Worm (Caenorhabditis elegans) whole organism, early embryonic: Measurements from ENCODE around the gene Y73C8C.8.
"Not testable (repeated sequence)": the region's sequence is repeated elsewhere in the genome, so short reads cannot be mapped to it uniquely, and the experiment has no call there.

Source experiments
- B0310.2 ChIP-seq: sonication (generic microtip); optimal IDR thresholded peaks from 2 replicates; lab custom pipeline; 2016; ENCODE audit warnings: mild to moderate bottlenecking, missing genetic modification characterization, missing compliant biosample characterization
- F13C5.2 ChIP-seq: sonication (generic microtip); optimal IDR thresholded peaks from 2 replicates; lab custom pipeline; 2017; ENCODE audit warnings: mild to moderate bottlenecking, missing genetic modification characterization, inconsistent platforms, missing compliant biosample characterization
- aly-1 ChIP-seq: sonication (generic microtip); optimal IDR thresholded peaks from 2 replicates; lab custom pipeline; 2016; ENCODE audit warnings: missing genetic modification characterization, missing compliant biosample characterization
- ama-1 ChIP-seq: fragments of 150-350 bp; optimal IDR thresholded peaks from 2 replicates; lab custom pipeline; 2014
- ceh-13 ChIP-seq: fragments of 200-800 bp; sonication (Bioruptor generic); optimal IDR thresholded peaks from 2 replicates; lab custom pipeline; 2018; ENCODE audit warnings: mild to moderate bottlenecking, missing genetic modification characterization, missing compliant biosample characterization
- ceh-36 ChIP-seq: sonication (generic microtip); optimal IDR thresholded peaks from 2 replicates; lab custom pipeline; 2016; ENCODE audit warnings: missing genetic modification characterization, inconsistent platforms, missing compliant biosample characterization
- ets-7 ChIP-seq: sonication (generic microtip); optimal IDR thresholded peaks from 2 replicates; lab custom pipeline; 2016; ENCODE audit warnings: missing genotype, missing genetic modification characterization, missing compliant biosample characterization
- flt-1 ChIP-seq: fragments of 200-800 bp; sonication (Bioruptor generic); IDR thresholded peaks from 2 replicates; pipeline ENCODE4 v1.3.6; 2022; ENCODE audit warnings: missing genetic modification characterization, missing compliant biosample characterization
- hmbx-1 ChIP-seq: sonication (generic microtip); optimal IDR thresholded peaks from 2 replicates; lab custom pipeline; 2016; ENCODE audit warnings: mild to moderate bottlenecking, missing genetic modification characterization, missing compliant biosample characterization
- hmg-4 ChIP-seq: fragments of 200-800 bp; sonication (Bioruptor generic); optimal IDR thresholded peaks from 2 replicates; lab custom pipeline; 2018; ENCODE audit warnings: mild to moderate bottlenecking, missing genetic modification characterization, missing compliant biosample characterization
- hnd-1 ChIP-seq: sonication (generic microtip); optimal IDR thresholded peaks from 2 replicates; lab custom pipeline; 2016; ENCODE audit warnings: missing genetic modification characterization, missing compliant biosample characterization
- pes-1 ChIP-seq: fragments of 200-800 bp; sonication (Bioruptor generic); IDR thresholded peaks from 2 replicates; pipeline ENCODE4 v1.3.6; 2022; ENCODE audit warnings: missing genetic modification reagents, missing genetic modification characterization, missing compliant biosample characterization
- scrt-1 ChIP-seq: fragments of 200-800 bp; sonication (Bioruptor generic); IDR thresholded peaks from 2 replicates; pipeline ENCODE4 v1.3.6; 2022; ENCODE audit warnings: missing genetic modification characterization, missing compliant biosample characterization
- sea-1 ChIP-seq: fragments of 200-800 bp; sonication (Bioruptor generic); conservative IDR thresholded peaks from 2 replicates; pipeline ENCODE4 v1.3.6; 2022; ENCODE audit warnings: missing genetic modification characterization, missing compliant biosample characterization
- tbx-11 ChIP-seq: fragments of 200-800 bp; sonication (Bioruptor generic); IDR thresholded peaks from 2 replicates; pipeline ENCODE4 v1.3.6; 2022; ENCODE audit warnings: missing genetic modification characterization, missing compliant biosample characterization
- tbx-37 ChIP-seq: fragments of 200-800 bp; sonication (Bioruptor generic); conservative IDR thresholded peaks from 2 replicates; pipeline ENCODE4 v1.3.6; 2022; ENCODE audit warnings: missing genetic modification reagents, missing genetic modification characterization, missing compliant biosample characterization
- tra-4 ChIP-seq: sonication (generic microtip); optimal IDR thresholded peaks from 2 replicates; lab custom pipeline; 2017; ENCODE audit warnings: missing genetic modification characterization, missing compliant biosample characterization

The Y73C8C.8 gene

ce11 chrV:3118167-3118566, 4.5 kb upstream of the Y73C8C.8 start, which contains the start of gene clec-210:
Gene clec-210 (plus strand): TSS chrV:3118377.
- no peak for TF ChIP-seq ets-7 (tag; lab: Kevin White, UChicago)
- no peak for TF ChIP-seq pes-1 (GFP tag; lab: Robert Waterston, UW)
- TF ChIP-seq hmg-4 = no peak
- no peak for TF ChIP-seq ama-1 (lab: Kevin White, UChicago)
- TF ChIP-seq tra-4 = no peak

ce11 chrV:3114973-3115372, 1.3 kb upstream of the Y73C8C.8 start, which contains the start of gene Y73C8C.3:
Gene Y73C8C.3 (plus strand): TSS chrV:3115273.
- TF ChIP-seq ceh-13 = no peak
- TF ChIP-seq tra-4 = no peak
- TF ChIP-seq hnd-1 = no peak
- no peak for TF ChIP-seq scrt-1
- no peak for TF ChIP-seq ceh-36 (tag; lab: Kevin White, UChicago)
- no peak for TF ChIP-seq ama-1 (lab: Kevin White, UChicago)
- no peak for TF ChIP-seq sea-1 (GFP tag; lab: Robert Waterston, UW)
- TF ChIP-seq hmbx-1 = no peak
- no peak for TF ChIP-seq ets-7 (tag; lab: Kevin White, UChicago)
- no peak for TF ChIP-seq F13C5.2 (tag; lab: Kevin White, UChicago)
- TF ChIP-seq tbx-11 (GFP tag; lab: Robert Waterston, UW) = no peak

- TF ChIP-seq tra-4 (no peak), tbx-37 (GFP tag; lab: Robert Waterston, UW) (no peak), tbx-11 (GFP tag; lab: Robert Waterston, UW) (no peak), F13C5.2 (tag; lab: Kevin White, UChicago) (no peak), flt-1 (no peak), sea-1 (GFP tag; lab: Robert Waterston, UW) (no peak), pes-1 (GFP tag; lab: Robert Waterston, UW) (no peak), B0310.2 (tag; lab: Kevin White, UChicago) (no peak), hmg-4 (no peak), ama-1 (lab: Kevin White, UChicago) (no peak), ceh-36 (tag; lab: Kevin White, UChicago) (no peak), scrt-1 (no peak), ets-7 (tag; lab: Kevin White, UChicago) (no peak), hmbx-1 (no peak)
Observed at ce11 chrV:3112198-3112597, 1.5 kb downstream of the Y73C8C.8 start.

- TF ChIP-seq B0310.2 (tag; lab: Kevin White, UChicago) (no peak), hmg-4 (no peak), flt-1 (no peak), ama-1 (lab: Kevin White, UChicago) (no peak), pes-1 (GFP tag; lab: Robert Waterston, UW) (no peak), aly-1 (tag; lab: Kevin White, UChicago) (no peak), scrt-1 (no peak), hmbx-1 (no peak), sea-1 (GFP tag; lab: Robert Waterston, UW) (no peak)
Observed at ce11 chrV:3107450-3107849, 6.2 kb downstream of the Y73C8C.8 start, which contains the start of gene str-68. Gene str-68 (minus strand): TSS chrV:3107550.

- no peak for TF ChIP-seq hmg-4
- TF ChIP-seq ets-7 (tag; lab: Kevin White, UChicago) = no peak
- TF ChIP-seq pes-1 (GFP tag; lab: Robert Waterston, UW) = no peak
- TF ChIP-seq ceh-13 = no peak
- no peak for TF ChIP-seq tbx-11 (GFP tag; lab: Robert Waterston, UW)
- no peak for TF ChIP-seq hmbx-1
- TF ChIP-seq F13C5.2 (tag; lab: Kevin White, UChicago) = no peak
- TF ChIP-seq tbx-37 (GFP tag; lab: Robert Waterston, UW) = no peak
- no peak for TF ChIP-seq aly-1 (tag; lab: Kevin White, UChicago)
- no peak for TF ChIP-seq hnd-1
Observed at ce11 chrV:3106785-3107184, 6.9 kb downstream of the Y73C8C.8 start.

ce11 chrV:3105810-3106209, 7.8 kb downstream of the Y73C8C.8 start, which contains the start of gene str-69:
Gene str-69 (minus strand): TSS chrV:3105910.
- no peak for TF ChIP-seq ceh-36 (tag; lab: Kevin White, UChicago)
- TF ChIP-seq hmg-4 = no peak
- TF ChIP-seq tbx-11 (GFP tag; lab: Robert Waterston, UW) = no peak
- no peak for TF ChIP-seq flt-1
- TF ChIP-seq F13C5.2 (tag; lab: Kevin White, UChicago) = no peak
- TF ChIP-seq ets-7 (tag; lab: Kevin White, UChicago) = no peak
- TF ChIP-seq ceh-13 = no peak
- TF ChIP-seq B0310.2 (tag; lab: Kevin White, UChicago) = no peak
- TF ChIP-seq sea-1 (GFP tag; lab: Robert Waterston, UW) = no peak
- no peak for TF ChIP-seq aly-1 (tag; lab: Kevin White, UChicago)
- no peak for TF ChIP-seq tbx-37 (GFP tag; lab: Robert Waterston, UW)
- TF ChIP-seq ama-1 (lab: Kevin White, UChicago) = no peak
- no peak for TF ChIP-seq scrt-1
- TF ChIP-seq pes-1 (GFP tag; lab: Robert Waterston, UW) = no peak
- TF ChIP-seq hnd-1 = no peak
- no peak for TF ChIP-seq tra-4

ce11 chrV:3104134-3104533, 9.5 kb downstream of the Y73C8C.8 start, which contains the start of gene str-66:
Gene str-66 (minus strand): TSS chrV:3104234.
- TF ChIP-seq tbx-37 (GFP tag; lab: Robert Waterston, UW) (no peak), hnd-1 (no peak), scrt-1 (no peak), hmg-4 (no peak), hmbx-1 (no peak), aly-1 (tag; lab: Kevin White, UChicago) (no peak), ets-7 (tag; lab: Kevin White, UChicago) (no peak), flt-1 (no peak), ama-1 (lab: Kevin White, UChicago) (no peak), B0310.2 (tag; lab: Kevin White, UChicago) (no peak), sea-1 (GFP tag; lab: Robert Waterston, UW) (no peak), tra-4 (no peak), tbx-11 (GFP tag; lab: Robert Waterston, UW) (no peak), pes-1 (GFP tag; lab: Robert Waterston, UW) (no peak)

- not testable (repeated sequence) for TF ChIP-seq hmg-4; B0310.2 (tag; lab: Kevin White, UChicago); ets-7 (tag; lab: Kevin White, UChicago)
Observed at ce11 chrV:3102049-3102448, 11.6 kb downstream of the Y73C8C.8 start, which contains the start of gene Y73C8C.4. Gene Y73C8C.4 (minus strand): TSS chrV:3102149.
